Worm (Caenorhabditis elegans) whole organism, L1 larva: Measurements from ENCODE around the gene str-148.
A peak's percentile ranks its signal among the peaks of the same experiment; 100 is the strongest.

Experiments used
- C04F5.9 ChIP-seq: sonication (generic microtip); optimal IDR thresholded peaks from 2 replicates; lab custom pipeline; 2016; ENCODE audit warnings: missing genetic modification characterization, missing compliant biosample characterization
- C34B4.2 ChIP-seq: sonication (generic microtip); optimal IDR thresholded peaks from 2 replicates; lab custom pipeline; 2017; ENCODE audit warnings: mild to moderate bottlenecking, missing genetic modification characterization, missing compliant biosample characterization
- F16B12.6 ChIP-seq: fragments of 150-350 bp; optimal IDR thresholded peaks from 2 replicates; lab custom pipeline; 2014; ENCODE audit warnings: missing biosample characterization, missing genetic modification characterization
- Y116A8C.19 ChIP-seq: sonication (generic microtip); optimal IDR thresholded peaks from 2 replicates; lab custom pipeline; 2016; ENCODE audit warnings: missing compliant biosample characterization, missing genetic modification characterization, borderline replicate concordance
- aha-1 ChIP-seq: fragments of 150-350 bp; optimal IDR thresholded peaks from 2 replicates; lab custom pipeline; 2014; ENCODE audit warnings: missing biosample characterization, missing genetic modification characterization
- ama-1 ChIP-seq: fragments of 150-350 bp; optimal IDR thresholded peaks from 2 replicates; lab custom pipeline; 2014
- ceh-63 ChIP-seq: fragments of 200-800 bp; sonication (Bioruptor generic); optimal IDR thresholded peaks from 2 replicates; lab custom pipeline; 2018; ENCODE audit warnings: mild to moderate bottlenecking, missing genetic modification characterization, missing compliant biosample characterization
- ceh-8 ChIP-seq: fragments of 200-800 bp; sonication (Bioruptor generic); optimal IDR thresholded peaks from 2 replicates; lab custom pipeline; 2018; ENCODE audit warnings: mild to moderate bottlenecking, missing genetic modification characterization, moderate library complexity, missing compliant biosample characterization
- ceh-82 ChIP-seq, 3 experiments: fragments of 150-350 bp in 1 of 3; sonication (generic microtip) in 2 of 3; optimal IDR thresholded peaks; 2 replicates each; lab custom pipeline; 2014 to 2017; ENCODE audit warnings: missing biosample characterization in 3 of 3, missing genetic modification characterization in 3 of 3
- ceh-90 ChIP-seq: sonication (generic microtip); optimal IDR thresholded peaks from 2 replicates; lab custom pipeline; 2016; ENCODE audit warnings: missing genetic modification characterization, missing compliant biosample characterization
- ces-1 ChIP-seq: fragments of 150-350 bp; optimal IDR thresholded peaks from 2 replicates; lab custom pipeline; 2014; ENCODE audit warnings: missing biosample characterization, missing genetic modification reagents, missing genetic modification characterization
- dpl-1 ChIP-seq, 3 experiments: fragments of 150-350 bp in 2 of 3; sonication (generic microtip) in 1 of 3; optimal IDR thresholded peaks; 2 replicates each; lab custom pipeline; 2014 to 2017; ENCODE audit warnings: missing biosample characterization in 3 of 3, missing genetic modification characterization in 3 of 3, missing genetic modification reagents in 3 of 3
- dsc-1 ChIP-seq: sonication (generic microtip); optimal IDR thresholded peaks from 2 replicates; lab custom pipeline; 2016; ENCODE audit warnings: mild to moderate bottlenecking, missing genetic modification characterization, missing compliant biosample characterization
- egl-13 ChIP-seq: sonication (generic microtip); optimal IDR thresholded peaks from 2 replicates; lab custom pipeline; 2016; ENCODE audit warnings: missing genotype, missing genetic modification reagents, missing genetic modification characterization, missing compliant biosample characterization
- elt-2 ChIP-seq: sonication (generic microtip); optimal IDR thresholded peaks from 2 replicates; lab custom pipeline; 2016; ENCODE audit warnings: missing genetic modification characterization, mild to moderate bottlenecking, inconsistent platforms, missing compliant biosample characterization, missing genetic modification reagents
- elt-3 ChIP-seq, 6 experiments: fragments of 150-350 bp in 1 of 6; sonication (generic microtip); optimal IDR thresholded peaks; 2 replicates each; lab custom pipeline; 2017 to 2018; ENCODE audit warnings: missing biosample characterization in 6 of 6, missing genetic modification characterization in 6 of 6, inconsistent platforms in 1 of 6
- ets-5 ChIP-seq: fragments of 200-800 bp; sonication (Bioruptor generic); IDR thresholded peaks from 2 replicates; pipeline ENCODE4 v1.3.6; 2022; ENCODE audit warnings: missing genetic modification characterization, missing compliant biosample characterization
- fkh-10 ChIP-seq: sonication (generic microtip); optimal IDR thresholded peaks from 2 replicates; lab custom pipeline; 2017; ENCODE audit warnings: missing biosample characterization, missing genetic modification reagents, missing genetic modification characterization
- fkh-4 ChIP-seq: sonication (generic microtip); optimal IDR thresholded peaks from 2 replicates; lab custom pipeline; 2016; ENCODE audit warnings: missing compliant biosample characterization, missing genetic modification characterization, borderline replicate concordance
- fos-1 ChIP-seq: fragments of 150-350 bp; optimal IDR thresholded peaks from 2 replicates; lab custom pipeline; 2014; ENCODE audit warnings: missing biosample characterization, missing genetic modification characterization
- grh-1 ChIP-seq: fragments of 200-800 bp; sonication (Bioruptor generic); IDR thresholded peaks from 2 replicates; pipeline ENCODE4 v1.3.6; 2022; ENCODE audit warnings: missing genetic modification reagents, missing genetic modification characterization, missing compliant biosample characterization
- hlh-17 ChIP-seq: fragments of 200-800 bp; sonication (Bioruptor generic); optimal IDR thresholded peaks from 2 replicates; lab custom pipeline; 2018; ENCODE audit warnings: missing genetic modification characterization, mild to moderate bottlenecking, missing compliant biosample characterization, moderate library complexity, borderline replicate concordance
- hlh-4 ChIP-seq: sonication (generic microtip); optimal IDR thresholded peaks from 2 replicates; lab custom pipeline; 2016; ENCODE audit warnings: mild to moderate bottlenecking, missing genetic modification characterization, missing compliant biosample characterization
- irx-1 ChIP-seq: sonication (generic microtip); optimal IDR thresholded peaks from 2 replicates; lab custom pipeline; 2016; ENCODE audit warnings: missing genetic modification characterization, missing compliant biosample characterization
- isw-1 ChIP-seq: fragments of 200-800 bp; sonication (Bioruptor generic); IDR thresholded peaks from 2 replicates; pipeline ENCODE4 v1.3.6; 2022; ENCODE audit warnings: missing genetic modification characterization, missing compliant biosample characterization
- jun-1 ChIP-seq: fragments of 150-350 bp; optimal IDR thresholded peaks from 2 replicates; lab custom pipeline; 2014; ENCODE audit warnings: missing biosample characterization, missing genetic modification reagents, missing genetic modification characterization
- lin-15B ChIP-seq: fragments of 150-350 bp; sonication (generic microtip); optimal IDR thresholded peaks from 3 replicates; lab custom pipeline; 2014; ENCODE audit warnings: missing biosample characterization, missing genetic modification characterization
- lin-39 ChIP-seq: fragments of 150-350 bp; optimal IDR thresholded peaks from 2 replicates; lab custom pipeline; 2014; ENCODE audit warnings: missing biosample characterization, missing genetic modification reagents, missing genetic modification characterization
- lir-3 ChIP-seq: sonication (generic microtip); optimal IDR thresholded peaks from 2 replicates; lab custom pipeline; 2016; ENCODE audit warnings: mild to moderate bottlenecking, missing genetic modification characterization, moderate library complexity, missing compliant biosample characterization; ENCODE audit not compliant: poor library complexity
- lsy-2 ChIP-seq, 2 experiments: fragments of 150-350 bp; optimal IDR thresholded peaks; 2 replicates each; lab custom pipeline; 2014; ENCODE audit warnings: missing biosample characterization in 2 of 2, missing genetic modification characterization in 2 of 2
- mab-9 ChIP-seq: fragments of 200-800 bp; sonication (Bioruptor generic); IDR thresholded peaks from 2 replicates; pipeline ENCODE4 v1.3.6; 2022; ENCODE audit warnings: missing genetic modification reagents, missing genetic modification characterization, missing compliant biosample characterization
- mdl-1 ChIP-seq, 2 experiments: fragments of 150-350 bp; optimal IDR thresholded peaks; 2 replicates each; lab custom pipeline; 2014 to 2017; ENCODE audit warnings: missing biosample characterization in 2 of 2, missing genetic modification characterization in 2 of 2, inconsistent platforms in 1 of 2
- mep-1 ChIP-seq: fragments of 150-350 bp; optimal IDR thresholded peaks from 2 replicates; lab custom pipeline; 2014; ENCODE audit warnings: missing biosample characterization, missing genetic modification characterization
- nhr-11 ChIP-seq: fragments of 150-350 bp; optimal IDR thresholded peaks from 2 replicates; lab custom pipeline; 2014; ENCODE audit warnings: missing biosample characterization, missing genetic modification characterization
- nhr-12 ChIP-seq: sonication (generic microtip); optimal IDR thresholded peaks from 2 replicates; lab custom pipeline; 2017; ENCODE audit warnings: missing biosample characterization, missing genetic modification characterization
- nhr-19 ChIP-seq: fragments of 200-800 bp; sonication (Bioruptor generic); conservative IDR thresholded peaks from 2 replicates; pipeline ENCODE4 v1.3.6; 2022; ENCODE audit warnings: missing genetic modification characterization, missing compliant biosample characterization
- nhr-76 ChIP-seq: sonication (generic microtip); optimal IDR thresholded peaks from 2 replicates; lab custom pipeline; 2017; ENCODE audit warnings: missing biosample characterization, missing genetic modification characterization
- nhr-84 ChIP-seq: sonication (generic microtip); optimal IDR thresholded peaks from 2 replicates; lab custom pipeline; 2017; ENCODE audit warnings: missing biosample characterization, missing genetic modification characterization
- pax-3 ChIP-seq: fragments of 200-800 bp; sonication (Bioruptor generic); optimal IDR thresholded peaks from 2 replicates; lab custom pipeline; 2018; ENCODE audit warnings: mild to moderate bottlenecking, missing genetic modification characterization, moderate library complexity, missing compliant biosample characterization
- pqm-1 ChIP-seq: sonication (generic microtip); optimal IDR thresholded peaks from 3 replicates; lab custom pipeline; 2017; ENCODE audit warnings: missing biosample characterization, missing genetic modification characterization
- rnt-1 ChIP-seq: sonication (generic microtip); optimal IDR thresholded peaks from 2 replicates; lab custom pipeline; 2016; ENCODE audit warnings: mild to moderate bottlenecking, missing genetic modification characterization, moderate library complexity, missing compliant biosample characterization
- snpc-4 ChIP-seq: fragments of 150-350 bp; optimal IDR thresholded peaks from 2 replicates; lab custom pipeline; 2014; ENCODE audit warnings: missing biosample characterization, missing genetic modification characterization
- sox-4 ChIP-seq: sonication (generic microtip); optimal IDR thresholded peaks from 2 replicates; lab custom pipeline; 2016; ENCODE audit warnings: missing genetic modification characterization, missing compliant biosample characterization
- sptf-1 ChIP-seq: fragments of 150-350 bp; optimal IDR thresholded peaks from 2 replicates; lab custom pipeline; 2014; ENCODE audit warnings: missing biosample characterization, missing genetic modification characterization
- sup-37 ChIP-seq: fragments of 200-800 bp; sonication (Bioruptor generic); optimal IDR thresholded peaks from 2 replicates; lab custom pipeline; 2018; ENCODE audit warnings: mild to moderate bottlenecking, missing genetic modification characterization, missing compliant biosample characterization
- swsn-7 ChIP-seq: sonication (generic microtip); optimal IDR thresholded peaks from 2 replicates; lab custom pipeline; 2016; ENCODE audit warnings: missing genetic modification characterization, missing compliant biosample characterization
- unc-86 ChIP-seq: sonication (generic microtip); optimal IDR thresholded peaks from 2 replicates; lab custom pipeline; 2016; ENCODE audit warnings: missing genetic modification characterization, missing compliant biosample characterization
- xbp-1 ChIP-seq: sonication (generic microtip); optimal IDR thresholded peaks from 2 replicates; lab custom pipeline; 2016; ENCODE audit warnings: missing genetic modification characterization, missing compliant biosample characterization
- zip-4 ChIP-seq: fragments of 200-800 bp; sonication (Bioruptor generic); optimal IDR thresholded peaks from 2 replicates; lab custom pipeline; 2018; ENCODE audit warnings: mild to moderate bottlenecking, missing genetic modification characterization, moderate library complexity, missing compliant biosample characterization
- ztf-11 ChIP-seq, 2 experiments: sonication (generic microtip); optimal IDR thresholded peaks; 2 replicates each; lab custom pipeline; 2016 to 2017; ENCODE audit warnings: missing genetic modification characterization in 2 of 2, missing biosample characterization in 1 of 2, missing compliant biosample characterization in 1 of 2
- ztf-4 ChIP-seq: fragments of 150-350 bp; optimal IDR thresholded peaks from 2 replicates; lab custom pipeline; 2014; ENCODE audit warnings: missing biosample characterization, missing genetic modification characterization

str-148 gene

DNA sequence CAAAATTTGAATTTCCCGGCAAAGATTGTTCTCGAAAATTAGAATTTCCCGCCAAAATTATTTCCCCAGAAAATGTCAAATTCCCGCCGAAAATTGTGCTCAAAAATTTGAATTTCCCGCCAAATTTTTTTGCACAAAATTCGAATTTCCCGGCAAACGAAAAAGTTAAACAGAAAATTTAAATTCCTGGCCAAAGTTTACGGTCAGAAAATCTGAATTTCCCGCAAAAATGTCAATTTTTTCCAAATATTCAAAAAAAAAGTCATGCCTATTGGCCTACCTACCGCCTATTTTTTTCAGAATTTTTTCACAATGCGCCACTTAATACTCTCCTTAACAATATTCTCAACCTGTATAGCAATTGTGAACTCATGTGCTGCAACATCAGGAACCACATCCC lies 37.1 kb downstream of the str-148 start, which contains the start of gene K02E7.1:
Gene K02E7.1, plus strand, starts transcription at position 301 of the 400 bp plus-strand sequence.
- TF ChIP-seq elt-3 (tag; optimal IDR thresholded peaks at IDR 0.05; lab: Kevin White, UChicago), result no peak
- TF ChIP-seq ztf-4 (tag; lab: Kevin White, UChicago), result no peak
- no peak for TF ChIP-seq ceh-82 (tag; optimal IDR thresholded peaks at IDR 0.05; lab: Kevin White, UChicago)
- no peak for TF ChIP-seq isw-1 (GFP tag; lab: Robert Waterston, UW)
- no peak for TF ChIP-seq hlh-17 (GFP tag; lab: Kevin White, UChicago)
- no peak for TF ChIP-seq xbp-1
- TF ChIP-seq F16B12.6 (tag; lab: Kevin White, UChicago), result no peak
- no peak for TF ChIP-seq dsc-1
- no peak for TF ChIP-seq ztf-11 (tag; optimal IDR thresholded peaks at IDR 0.05; lab: Kevin White, UChicago)
- no peak for TF ChIP-seq lsy-2 (tag; optimal IDR thresholded peaks at IDR 0.05; lab: Kevin White, UChicago)
- no peak for TF ChIP-seq swsn-7 (tag; lab: Kevin White, UChicago)
- TF ChIP-seq ama-1, result no peak
- no peak for TF ChIP-seq pax-3 (tag; lab: Kevin White, UChicago)
- no peak for TF ChIP-seq nhr-84 (tag; lab: Kevin White, UChicago)
- TF ChIP-seq fos-1 (tag; lab: Kevin White, UChicago), result no peak
- no peak for TF ChIP-seq hlh-4 (tag; lab: Kevin White, UChicago)

DNA sequence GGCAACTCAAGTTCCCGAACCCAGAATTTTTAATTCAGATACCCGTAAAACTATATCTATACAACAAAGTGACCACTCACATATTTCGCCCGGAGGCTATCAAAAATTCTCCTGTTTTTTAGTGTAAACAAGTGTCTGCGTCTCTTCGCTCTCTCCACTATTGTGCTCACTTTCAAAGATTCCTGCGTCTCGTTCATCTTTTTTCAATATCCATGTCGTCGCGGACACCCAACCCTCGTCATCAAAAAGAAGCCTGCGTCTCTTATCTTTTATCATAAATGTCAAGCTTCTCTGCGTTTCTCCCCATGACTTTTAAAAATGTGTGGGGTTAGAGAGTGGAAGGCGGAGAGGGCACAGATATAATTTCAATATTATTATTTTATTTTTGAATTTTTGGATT lies 39.1 kb downstream of the str-148 start:
- no peak for TF ChIP-seq C04F5.9 (tag; lab: Kevin White, UChicago)
- TF ChIP-seq nhr-76, result no peak
- peak; percentile 8 for TF ChIP-seq snpc-4
- TF ChIP-seq ceh-63 (GFP tag; lab: Kevin White, UChicago), result no peak
- no peak for TF ChIP-seq lir-3 (tag; lab: Kevin White, UChicago)
- TF ChIP-seq jun-1 (tag; lab: Kevin White, UChicago), result peak; percentile 30
- no peak for TF ChIP-seq C34B4.2 (tag; lab: Kevin White, UChicago)
- TF ChIP-seq ets-5 (GFP tag; lab: Robert Waterston, UW), result no peak
- TF ChIP-seq nhr-11, result peak; percentile 61
- TF ChIP-seq zip-4 (GFP tag; lab: Kevin White, UChicago), result no peak
- TF ChIP-seq ceh-90 (tag; lab: Kevin White, UChicago), result no peak
- TF ChIP-seq ama-1, result no peak
- peak; percentile 40 to 62 (median 45) for TF ChIP-seq ceh-82 (tag; optimal IDR thresholded peaks at IDR 0.05; lab: Kevin White, UChicago)
- peak; percentile 30 for TF ChIP-seq fkh-4 (tag; lab: Kevin White, UChicago)
- no peak for TF ChIP-seq ceh-8 (GFP tag; lab: Kevin White, UChicago)
- TF ChIP-seq sox-4, result no peak
- TF ChIP-seq aha-1 (tag; lab: Kevin White, UChicago), result no peak
- peak in 1 of 2 experiments; percentile 43 for TF ChIP-seq mdl-1 (tag; optimal IDR thresholded peaks at IDR 0.05; lab: Kevin White, UChicago)
- TF ChIP-seq ces-1 (GFP tag; lab: Kevin White, UChicago), result no peak
- peak; percentile 60 for TF ChIP-seq nhr-19
- no peak for TF ChIP-seq mab-9 (GFP tag; lab: Robert Waterston, UW)
- TF ChIP-seq elt-2, result no peak
- no peak for TF ChIP-seq nhr-12 (tag; lab: Kevin White, UChicago)
- peak; percentile 16 for TF ChIP-seq egl-13 (tag; lab: Kevin White, UChicago)
- TF ChIP-seq fkh-10 (GFP tag; lab: Kevin White, UChicago), result no peak
- TF ChIP-seq lsy-2 (tag; optimal IDR thresholded peaks at IDR 0.05; lab: Kevin White, UChicago), result peak; percentile 68 to 73
- no peak for TF ChIP-seq grh-1
- peak; percentile 77 for TF ChIP-seq rnt-1 (tag; lab: Kevin White, UChicago)
- TF ChIP-seq sptf-1 (tag; lab: Kevin White, UChicago), result no peak
- no peak for TF ChIP-seq sup-37
- TF ChIP-seq irx-1 (tag; lab: Kevin White, UChicago), result peak; percentile 52
- no peak for TF ChIP-seq hlh-4 (tag; lab: Kevin White, UChicago)
- TF ChIP-seq ztf-4 (tag; lab: Kevin White, UChicago), result no peak
- no peak for TF ChIP-seq lin-15B (tag; lab: Kevin White, UChicago)
- TF ChIP-seq mep-1, result peak; percentile 59
- TF ChIP-seq unc-86 (tag; lab: Kevin White, UChicago), result peak; percentile 22
- no peak for TF ChIP-seq pqm-1
- TF ChIP-seq Y116A8C.19 (tag; lab: Kevin White, UChicago), result no peak
- TF ChIP-seq lin-39 (tag; lab: Kevin White, UChicago), result peak; percentile 26
- TF ChIP-seq dpl-1 (GFP tag; optimal IDR thresholded peaks at IDR 0.05; lab: Kevin White, UChicago), result peak in 1 of 3 experiments; percentile 35
